Worm (Caenorhabditis elegans) whole organism, mixed stage, embryonic: ENCODE results near the gene ZK377.15.

Source experiments
- M03D4.4 ChIP-seq: sonication (generic microtip); optimal IDR thresholded peaks from 2 replicates; lab custom pipeline; 2017; ENCODE audit warnings: mild to moderate bottlenecking, missing genetic modification characterization, missing compliant biosample characterization
- bed-3 ChIP-seq: fragments of 200-800 bp; sonication (Bioruptor generic); optimal IDR thresholded peaks from 3 replicates; lab custom pipeline; 2018; ENCODE audit warnings: mild to moderate bottlenecking, missing genetic modification characterization, moderate library complexity, missing compliant biosample characterization
- ces-1 ChIP-seq: fragments of 150-350 bp; optimal IDR thresholded peaks from 2 replicates; lab custom pipeline; 2014; ENCODE audit warnings: missing biosample characterization, missing genetic modification reagents, missing genetic modification characterization
- elt-3 ChIP-seq: fragments of 150-350 bp; optimal IDR thresholded peaks from 2 replicates; lab custom pipeline; 2014; ENCODE audit warnings: missing biosample characterization, missing genetic modification characterization
- lsy-2 ChIP-seq: fragments of 150-350 bp; optimal IDR thresholded peaks from 2 replicates; lab custom pipeline; 2014; ENCODE audit warnings: missing biosample characterization, missing genetic modification characterization
- mep-1 ChIP-seq: fragments of 150-350 bp; optimal IDR thresholded peaks from 2 replicates; lab custom pipeline; 2017; ENCODE audit warnings: missing biosample characterization, missing genetic modification reagents, missing genetic modification characterization, inconsistent platforms
- nhr-12 ChIP-seq: fragments of 150-350 bp; optimal IDR thresholded peaks from 2 replicates; lab custom pipeline; 2014; ENCODE audit warnings: missing biosample characterization, missing genetic modification characterization
- nhr-28 ChIP-seq: fragments of 150-350 bp; optimal IDR thresholded peaks from 2 replicates; lab custom pipeline; 2014; ENCODE audit warnings: missing biosample characterization, missing genetic modification characterization
- snpc-4 ChIP-seq: fragments of 150-350 bp; optimal IDR thresholded peaks from 2 replicates; lab custom pipeline; 2014; ENCODE audit warnings: missing biosample characterization, missing genetic modification characterization
- unc-39 ChIP-seq: fragments of 150-350 bp; optimal IDR thresholded peaks from 2 replicates; lab custom pipeline; 2014; ENCODE audit warnings: missing biosample characterization, missing genetic modification characterization
- unc-62 ChIP-seq: fragments of 150-350 bp; optimal IDR thresholded peaks from 2 replicates; lab custom pipeline; 2014; ENCODE audit warnings: missing biosample characterization, missing genetic modification reagents, missing genetic modification characterization

- no peak for TF ChIP-seq snpc-4
- no peak for TF ChIP-seq nhr-28 (tag; lab: Kevin White, UChicago)
- no peak for TF ChIP-seq nhr-12 (tag; lab: Kevin White, UChicago)
- no peak for TF ChIP-seq bed-3
- TF ChIP-seq unc-39 (tag; lab: Kevin White, UChicago), result no peak
- no peak for TF ChIP-seq mep-1 (tag; lab: Kevin White, UChicago)
- no peak for TF ChIP-seq lsy-2 (tag; lab: Kevin White, UChicago)
- TF ChIP-seq M03D4.4, result no peak
- TF ChIP-seq unc-62 (GFP tag; lab: Kevin White, UChicago), result no peak
- TF ChIP-seq elt-3 (tag; lab: Kevin White, UChicago), result no peak
- no peak for TF ChIP-seq ces-1 (GFP tag; lab: Kevin White, UChicago)
These were observed 34.7 kb upstream of the ZK377.15 start for ce11 chrX:3500357-3500756.
